Fruit fly (Drosophila melanogaster): ENCODE results near the gene CG31016.

The CG31016 gene

DNA sequence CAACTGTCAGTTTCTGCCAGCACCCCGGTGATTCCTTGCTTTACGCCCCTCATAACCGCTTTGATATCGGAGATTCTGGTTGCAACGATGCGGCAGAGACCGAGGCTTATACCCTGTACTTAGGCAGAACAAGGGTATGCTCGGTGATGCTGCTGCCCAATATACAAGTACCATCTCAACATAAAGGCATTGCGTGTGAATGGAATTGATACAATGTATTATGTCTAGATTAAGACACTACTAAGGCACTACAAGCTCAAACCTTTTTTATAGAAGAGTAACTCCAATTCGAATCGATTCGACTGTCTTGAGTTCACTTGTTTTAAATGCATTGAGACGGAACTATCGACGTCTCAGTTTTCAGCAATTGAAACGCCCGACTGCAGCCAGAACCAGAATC is 38.8 kb upstream of the CG31016 start (continued):
- TF ChIP-seq cyc (GFP tag; optimal IDR thresholded peaks at IDR 0.05) (peak; percentile 47), pdm3 (GFP tag; optimal IDR thresholded peaks at IDR 0.05) (peak; percentile 59), CG16779 (tag; optimal IDR thresholded peaks at IDR 0.05) (no peak), eg (GFP tag; IDR thresholded peaks at IDR 0.05) (peak; percentile 54; the same call in 2 of the 3 replicates), CG4318 (GFP tag; optimal IDR thresholded peaks at IDR 0.05) (peak; percentile 76), CG1621 (tag; optimal IDR thresholded peaks at IDR 0.05) (no peak), CG3032 (tag; optimal IDR thresholded peaks at IDR 0.05) (peak; percentile 14), OdsH (GFP tag; optimal IDR thresholded peaks at IDR 0.05) (peak; percentile 62), CG34406 (GFP tag; optimal IDR thresholded peaks at IDR 0.05) (peak; percentile 22), Met (GFP tag; optimal IDR thresholded peaks at IDR 0.05) (peak; percentile 50), CG6808 (GFP tag; optimal IDR thresholded peaks at IDR 0.05) (no peak), net (GFP tag; optimal IDR thresholded peaks at IDR 0.05) (peak; percentile 32), Sox14 (GFP tag; optimal IDR thresholded peaks at IDR 0.05) (peak; percentile 64), CG7368 (GFP tag; optimal IDR thresholded peaks at IDR 0.05) (peak; percentile 29), Blimp-1 (GFP tag; optimal IDR thresholded peaks at IDR 0.05) (no peak), CG31627 (GFP tag; optimal IDR thresholded peaks at IDR 0.05) (peak; percentile 40), Sox102F (GFP tag; optimal IDR thresholded peaks at IDR 0.05) (peak; percentile 29), Hr39 (GFP tag; optimal IDR thresholded peaks at IDR 0.05) (peak; percentile 40), Ets21C (GFP tag; optimal IDR thresholded peaks at IDR 0.05) (no peak), esn (GFP tag; optimal IDR thresholded peaks at IDR 0.05) (peak; percentile 33), spab (GFP tag; optimal IDR thresholded peaks at IDR 0.05) (peak; percentile 14), CG8319 (GFP tag; optimal IDR thresholded peaks at IDR 0.05) (no peak), dac (GFP tag; optimal IDR thresholded peaks at IDR 0.05) (peak; percentile 74), Hr4 (GFP tag; optimal IDR thresholded peaks at IDR 0.05) (peak; percentile 52), Lpt (GFP tag; optimal IDR thresholded peaks at IDR 0.05) (peak; percentile 19)

DNA sequence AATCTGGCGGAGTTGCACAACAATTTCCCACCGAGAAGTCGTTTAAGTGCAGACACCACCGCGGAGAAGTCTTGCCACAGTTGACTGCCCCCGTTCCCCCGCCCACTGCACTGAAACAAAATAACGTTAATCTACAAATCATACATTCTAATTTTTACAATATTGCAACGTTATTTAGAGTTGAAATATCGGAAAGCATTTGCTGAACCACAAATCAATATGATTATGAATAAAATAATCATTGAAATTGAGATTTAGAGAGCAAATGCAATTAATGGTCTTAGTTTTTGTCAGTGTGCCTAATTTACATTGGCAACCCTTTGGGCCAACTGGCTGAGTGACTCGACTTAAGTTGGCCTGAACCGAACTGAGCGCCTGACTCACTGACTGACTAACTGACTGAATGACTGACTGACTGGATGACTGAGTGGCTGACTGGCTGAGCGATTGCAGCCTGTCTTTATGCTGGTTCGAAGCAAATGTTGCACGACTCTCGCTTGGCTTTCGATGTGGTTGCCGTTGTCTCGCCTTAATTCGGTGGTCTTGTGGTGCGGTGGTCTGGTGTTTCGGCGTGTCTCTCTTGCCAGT is 35.3 kb upstream of the CG31016 start:
- TF ChIP-seq CG15336 (GFP tag; IDR thresholded peaks at IDR 0.05) (peak; percentile 92), CG8319 (GFP tag; optimal IDR thresholded peaks at IDR 0.05) (peak; percentile 87), CG32006 (GFP tag; optimal IDR thresholded peaks at IDR 0.05) (peak; percentile 90), CG4318 (GFP tag; optimal IDR thresholded peaks at IDR 0.05) (peak; percentile 82), CG3032 (tag; optimal IDR thresholded peaks at IDR 0.05) (peak; percentile 90), ss (GFP tag; optimal IDR thresholded peaks at IDR 0.05) (peak; percentile 57 to 72), dac (GFP tag; optimal IDR thresholded peaks at IDR 0.05) (peak; percentile 66), acj6 (GFP tag; optimal IDR thresholded peaks at IDR 0.05) (peak; percentile 90), svp (GFP tag) (peak; percentile 96), Ets96B (tag; optimal IDR thresholded peaks at IDR 0.05) (peak; percentile 90), cyc (GFP tag; optimal IDR thresholded peaks at IDR 0.05) (peak; percentile 94), CG6854 (GFP tag; optimal IDR thresholded peaks at IDR 0.05) (peak; percentile 81), Eip93F (GFP tag; optimal IDR thresholded peaks at IDR 0.05) (peak; percentile 75), CG10631 (GFP tag; optimal IDR thresholded peaks at IDR 0.05) (peak; percentile 90), eg (GFP tag; IDR thresholded peaks at IDR 0.05) (no peak; the same call in none of the 3 replicates), CG8119 (GFP tag; IDR thresholded peaks at IDR 0.05) (peak; percentile 92), salr (GFP tag; optimal IDR thresholded peaks at IDR 0.05) (peak; percentile 83 to 89), CG11762 (GFP tag; optimal IDR thresholded peaks at IDR 0.05; ENCODE audit: insufficient read depth) (peak; percentile 81), CG3919 (GFP tag; optimal IDR thresholded peaks at IDR 0.05) (peak; percentile 93), Blimp-1 (GFP tag; optimal IDR thresholded peaks at IDR 0.05) (peak; percentile 73), pdm3 (GFP tag; optimal IDR thresholded peaks at IDR 0.05) (peak; percentile 93), spab (GFP tag; optimal IDR thresholded peaks at IDR 0.05) (peak; percentile 83), CG6276 (GFP tag; optimal IDR thresholded peaks at IDR 0.05) (peak; percentile 80), Gug (GFP tag; IDR thresholded peaks at IDR 0.05) (peak; percentile 83), CG6163 (GFP tag; IDR thresholded peaks at IDR 0.05) (peak; percentile 97; the same call in 2 of the 3 replicates), CG9139 (GFP tag; optimal IDR thresholded peaks at IDR 0.05) (peak; percentile 74), dsx (GFP tag; optimal IDR thresholded peaks at IDR 0.05; ENCODE audit: poor library complexity, severe bottlenecking) (peak; percentile 85), esn (GFP tag; optimal IDR thresholded peaks at IDR 0.05) (peak; percentile 96), CG6792 (GFP tag; optimal IDR thresholded peaks at IDR 0.05) (peak; percentile 92), CG16779 (tag; optimal IDR thresholded peaks at IDR 0.05) (peak; percentile 78), Hr38 (GFP tag; optimal IDR thresholded peaks at IDR 0.05) (no peak), CG31627 (GFP tag; optimal IDR thresholded peaks at IDR 0.05) (peak; percentile 92), vri (GFP tag; optimal IDR thresholded peaks at IDR 0.05) (peak; percentile 88), Lpt (GFP tag; optimal IDR thresholded peaks at IDR 0.05) (peak; percentile 86), Smox (GFP tag; optimal IDR thresholded peaks at IDR 0.05) (peak; percentile 91)
